Fruit fly (Drosophila melanogaster) ovary, adult (tissue): Measurements from ENCODE around the gene CG2865.
A peak's percentile ranks its signal among the peaks of the same experiment; 100 is the strongest.

Experiments used
- CG17801 ChIP-seq: fragments of 200-800 bp; optimal IDR thresholded peaks from 2 replicates; lab custom pipeline; 2019; ENCODE audit warnings: missing biosample characterization, mild to moderate bottlenecking, missing genetic modification characterization, moderate library complexity; ENCODE audit not compliant: partially characterized antibody

CG2865 gene

dm6 chrX:2293294-2293988, at the start of gene CG2865:
TSS of gene CG2865 (minus strand) at chrX:2293411.
- peak; percentile 99 for TF ChIP-seq CG17801 (GFP tag; lab: Kevin White, UChicago)

- peak; percentile 4 for TF ChIP-seq CG17801 (GFP tag; lab: Kevin White, UChicago)
Measured at dm6 chrX:2340009-2340733, 47.0 kb upstream of the CG2865 start.

dm6 chrX:2337184-2337583, 44.0 kb upstream of the CG2865 start:
- TF ChIP-seq CG17801 (GFP tag; lab: Kevin White, UChicago) = no peak

dm6 chrX:2336428-2336827, 43.2 kb upstream of the CG2865 start:
- TF ChIP-seq CG17801 (GFP tag; lab: Kevin White, UChicago) = no peak

- peak; percentile 64 for TF ChIP-seq CG17801 (GFP tag; lab: Kevin White, UChicago)
Measured at dm6 chrX:2334556-2335137, 41.4 kb upstream of the CG2865 start, which contains the start of gene Ilp6. TSS of gene Ilp6 (minus strand) at chrX:2334658.

- TF ChIP-seq CG17801 (GFP tag; lab: Kevin White, UChicago) = no peak
Measured at dm6 chrX:2334025-2334424, 40.8 kb upstream of the CG2865 start.

- no peak for TF ChIP-seq CG17801 (GFP tag; lab: Kevin White, UChicago)
Measured at dm6 chrX:2332784-2333183, 39.6 kb upstream of the CG2865 start.

- TF ChIP-seq CG17801 (GFP tag; lab: Kevin White, UChicago) = no peak
Measured at dm6 chrX:2329312-2329711, 36.1 kb upstream of the CG2865 start.

- TF ChIP-seq CG17801 (GFP tag; lab: Kevin White, UChicago) = no peak
Measured at dm6 chrX:2326828-2327227, 33.6 kb upstream of the CG2865 start, which contains the start of gene CG2854. TSS of gene CG2854 (plus strand) at chrX:2327128.

- no peak for TF ChIP-seq CG17801 (GFP tag; lab: Kevin White, UChicago)
Measured at dm6 chrX:2325658-2326245, 32.5 kb upstream of the CG2865 start, which contains the start of gene CG14050. TSS of gene CG14050 (minus strand) at chrX:2326217.

dm6 chrX:2323661-2324293, 30.6 kb upstream of the CG2865 start:
- no peak for TF ChIP-seq CG17801 (GFP tag; lab: Kevin White, UChicago)

dm6 chrX:2321900-2322555, 28.8 kb upstream of the CG2865 start:
- TF ChIP-seq CG17801 (GFP tag; lab: Kevin White, UChicago) = no peak

dm6 chrX:2320892-2321291, 27.7 kb upstream of the CG2865 start:
- TF ChIP-seq CG17801 (GFP tag; lab: Kevin White, UChicago) = no peak

dm6 chrX:2319783-2320182, 26.6 kb upstream of the CG2865 start:
- no peak for TF ChIP-seq CG17801 (GFP tag; lab: Kevin White, UChicago)
